Worm (Caenorhabditis elegans): ENCODE results near the gene pqn-18.

The pqn-18 gene

ce11 chrX:12913398-12914071 is 5.9 kb downstream of the pqn-18 start:
- no peak for TF ChIP-seq eyg-1 (tag; optimal IDR thresholded peaks at IDR 0.05)
- TF ChIP-seq hlh-13 (GFP tag; optimal IDR thresholded peaks at IDR 0.05) = no peak
- no peak for TF ChIP-seq ceh-48 (tag; optimal IDR thresholded peaks at IDR 0.05)
- TF ChIP-seq ets-4 (tag; optimal IDR thresholded peaks at IDR 0.05) = no peak
- TF ChIP-seq fkh-6 (tag; optimal IDR thresholded peaks at IDR 0.05) = no peak
- TF ChIP-seq hlh-6 (tag; optimal IDR thresholded peaks at IDR 0.05) = no peak
- no peak for TF ChIP-seq ceh-14 (tag; optimal IDR thresholded peaks at IDR 0.05)
- TF ChIP-seq C38D4.7 (GFP tag; optimal IDR thresholded peaks at IDR 0.05) = no peak
- no peak for TF ChIP-seq ztf-16 (tag; optimal IDR thresholded peaks at IDR 0.05)
- TF ChIP-seq mec-3 (tag; optimal IDR thresholded peaks at IDR 0.05; ENCODE audit: borderline replicate concordance) = no peak
- no peak for TF ChIP-seq nhr-11 (tag; optimal IDR thresholded peaks at IDR 0.05)
- no peak for TF ChIP-seq sox-4 (tag; optimal IDR thresholded peaks at IDR 0.05)
- no peak for TF ChIP-seq syd-9 (tag; optimal IDR thresholded peaks at IDR 0.05)
- no peak for TF ChIP-seq lin-11 (tag; optimal IDR thresholded peaks at IDR 0.05)
- no peak for TF ChIP-seq npax-4 (tag; optimal IDR thresholded peaks at IDR 0.05)
- TF ChIP-seq ceh-24 (tag; optimal IDR thresholded peaks at IDR 0.05) = no peak
- TF ChIP-seq ceh-19 (GFP tag; optimal IDR thresholded peaks at IDR 0.05) = no peak
- TF ChIP-seq ceh-22 (tag; optimal IDR thresholded peaks at IDR 0.05) = no peak
- no peak for TF ChIP-seq dve-1 (tag; optimal IDR thresholded peaks at IDR 0.05)
- no peak for TF ChIP-seq hlh-30 (tag; optimal IDR thresholded peaks at IDR 0.05; ENCODE audit: insufficient read depth)

ce11 chrX:12914209-12914608 is 6.6 kb downstream of the pqn-18 start:
- peak; percentile 72 for TF ChIP-seq hlh-30 (tag; optimal IDR thresholded peaks at IDR 0.05; ENCODE audit: insufficient read depth)
- no peak for TF ChIP-seq pros-1 (tag; optimal IDR thresholded peaks at IDR 0.05)
- TF ChIP-seq ztf-16 (tag; optimal IDR thresholded peaks at IDR 0.05) = no peak

ce11 chrX:12915058-12915457 is 7.4 kb downstream of the pqn-18 start:
- TF ChIP-seq tbx-2 (tag; optimal IDR thresholded peaks at IDR 0.05) = no peak
- TF ChIP-seq sox-4 (tag; optimal IDR thresholded peaks at IDR 0.05) = no peak
- TF ChIP-seq eyg-1 (tag; optimal IDR thresholded peaks at IDR 0.05) = no peak
- no peak for TF ChIP-seq zip-5 (tag; optimal IDR thresholded peaks at IDR 0.05)
- no peak for TF ChIP-seq dve-1 (tag; optimal IDR thresholded peaks at IDR 0.05)
- TF ChIP-seq nhr-11 (tag; optimal IDR thresholded peaks at IDR 0.05) = no peak
- TF ChIP-seq Y22D7AL.16 (tag; optimal IDR thresholded peaks at IDR 0.05) = no peak

- TF ChIP-seq F13H6.1 (tag; optimal IDR thresholded peaks at IDR 0.05) (no peak), hlh-13 (GFP tag; optimal IDR thresholded peaks at IDR 0.05) (no peak), ceh-14 (tag; optimal IDR thresholded peaks at IDR 0.05) (no peak), nhr-232 (tag; optimal IDR thresholded peaks at IDR 0.05) (no peak), tbx-7 (tag; optimal IDR thresholded peaks at IDR 0.05) (no peak), lin-11 (tag; optimal IDR thresholded peaks at IDR 0.05) (no peak)
These were observed 8.1 kb downstream of the pqn-18 start for ce11 chrX:12915693-12916092.

ce11 chrX:12916418-12916817 is 8.8 kb downstream of the pqn-18 start:
- TF ChIP-seq ceh-45 (GFP tag; IDR thresholded peaks at IDR 0.05) = no peak
- TF ChIP-seq unc-42 (tag; optimal IDR thresholded peaks at IDR 0.05) = peak; percentile 69

ce11 chrX:12918454-12918853 is 10.8 kb downstream of the pqn-18 start:
- TF ChIP-seq hlh-8 (tag; optimal IDR thresholded peaks at IDR 0.05) (no peak), fkh-6 (tag; optimal IDR thresholded peaks at IDR 0.05) (no peak), ttx-3 (tag; optimal IDR thresholded peaks at IDR 0.05) (no peak), syd-9 (tag; optimal IDR thresholded peaks at IDR 0.05) (no peak), K02D7.2 (tag; optimal IDR thresholded peaks at IDR 0.05) (no peak)

Measured in whole organism, late embryonic.